Fruit fly (Drosophila melanogaster) whole organism, pupa: ENCODE results near the gene GstZ1.

Experiments used
- CG10348 ChIP-seq: fragments of 200-800 bp; sonication (Bioruptor generic); IDR thresholded peaks from 2 replicates; pipeline ENCODE4 v1.3.6; 2022; ENCODE audit warnings: missing biosample characterization, missing genetic modification characterization
- CG12605 ChIP-seq: fragments of 200-800 bp; sonication (Bioruptor generic); IDR thresholded peaks from 2 replicates; pipeline ENCODE4 v1.3.6; 2022; ENCODE audit warnings: missing biosample characterization, missing genetic modification characterization
- CG13204 ChIP-seq: fragments of 200-800 bp; sonication (Bioruptor generic); optimal IDR thresholded peaks from 2 replicates; lab custom pipeline; 2018; ENCODE audit warnings: missing biosample characterization, mild to moderate bottlenecking, missing genetic modification characterization, moderate library complexity
- CG14655 ChIP-seq: fragments of 200-800 bp; sonication (Bioruptor generic); optimal IDR thresholded peaks from 3 replicates; lab custom pipeline; 2017; ENCODE audit warnings: mild to moderate bottlenecking, missing biosample characterization, missing genetic modification reagents, missing genetic modification characterization
- CG15710 ChIP-seq: fragments of 200-800 bp; sonication (Bioruptor generic); optimal IDR thresholded peaks from 2 replicates; lab custom pipeline; 2018; ENCODE audit warnings: missing biosample characterization, mild to moderate bottlenecking, missing genetic modification characterization, moderate library complexity
- CG17806 ChIP-seq: fragments of 200-800 bp; sonication (Bioruptor generic); optimal IDR thresholded peaks from 2 replicates; lab custom pipeline; 2018; ENCODE audit warnings: missing biosample characterization, mild to moderate bottlenecking, missing genetic modification characterization, moderate library complexity
- CG32121 ChIP-seq: fragments of 200-800 bp; sonication (Bioruptor generic); IDR thresholded peaks from 2 replicates; pipeline ENCODE4 v1.3.6; 2022; ENCODE audit warnings: missing biosample characterization, missing genetic modification characterization
- CG34367 ChIP-seq: fragments of 200-800 bp; sonication (Bioruptor generic); optimal IDR thresholded peaks from 2 replicates; lab custom pipeline; 2018; ENCODE audit warnings: missing biosample characterization, mild to moderate bottlenecking, missing genetic modification characterization
- CG4496 ChIP-seq: fragments of 200-800 bp; sonication (Bioruptor generic); IDR thresholded peaks from 3 replicates; pipeline ENCODE4 v1.3.6; 2022; ENCODE audit warnings: missing biosample characterization, missing genetic modification characterization
- CG8159 ChIP-seq: fragments of 200-800 bp; sonication (Bioruptor generic); optimal IDR thresholded peaks from 3 replicates; lab custom pipeline; 2018; ENCODE audit warnings: missing biosample characterization, mild to moderate bottlenecking, missing genetic modification characterization, moderate library complexity
- CG8301 ChIP-seq: fragments of 200-800 bp; sonication (Bioruptor generic); optimal IDR thresholded peaks from 2 replicates; lab custom pipeline; 2018; ENCODE audit warnings: missing biosample characterization, mild to moderate bottlenecking, missing genetic modification characterization
- CG9948 ChIP-seq: fragments of 200-800 bp; sonication (Bioruptor generic); optimal IDR thresholded peaks from 2 replicates; lab custom pipeline; 2018; ENCODE audit warnings: missing biosample characterization, mild to moderate bottlenecking, missing genetic modification characterization, moderate library complexity
- D1 ChIP-seq: fragments of 200-800 bp; sonication (Bioruptor generic); optimal IDR thresholded peaks from 2 replicates; lab custom pipeline; 2018; ENCODE audit warnings: missing biosample characterization, mild to moderate bottlenecking, missing genetic modification characterization, moderate library complexity
- EcR ChIP-seq: fragments of 200-800 bp; sonication (Bioruptor generic); optimal IDR thresholded peaks from 3 replicates; lab custom pipeline; 2019; ENCODE audit warnings: missing biosample characterization, missing genetic modification characterization, mild to moderate bottlenecking, moderate library complexity, missing genetic modification reagents
- Ets98B ChIP-seq: fragments of 200-800 bp; sonication (Bioruptor generic); IDR thresholded peaks from 2 replicates; pipeline ENCODE4 v1.3.6; 2022; ENCODE audit warnings: missing biosample characterization, missing genetic modification characterization
- Pif1A ChIP-seq: fragments of 200-800 bp; sonication (Bioruptor generic); optimal IDR thresholded peaks from 3 replicates; lab custom pipeline; 2016; ENCODE audit warnings: missing biosample characterization, missing genetic modification characterization
- Pif1B ChIP-seq: fragments of 200-800 bp; sonication (Bioruptor generic); optimal IDR thresholded peaks from 3 replicates; lab custom pipeline; 2016; ENCODE audit warnings: missing biosample characterization, missing genetic modification characterization
- Snoo ChIP-seq: fragments of 200-800 bp; sonication (Bioruptor generic); optimal IDR thresholded peaks from 3 replicates; lab custom pipeline; 2017; ENCODE audit warnings: missing biosample characterization, mild to moderate bottlenecking, missing genetic modification characterization, inconsistent platforms
- fd96Ca ChIP-seq: fragments of 200-800 bp; sonication (Bioruptor generic); IDR thresholded peaks from 3 replicates; pipeline ENCODE4 v1.3.6; 2022; ENCODE audit warnings: missing biosample characterization, missing genetic modification characterization
- rn ChIP-seq: fragments of 200-800 bp; sonication (Bioruptor generic); IDR thresholded peaks from 2 replicates; pipeline ENCODE4 v1.3.6; 2022; ENCODE audit warnings: missing biosample characterization, missing genetic modification characterization

Gene GstZ1

dm6 chr3R:9491065-9491567, 34.8 kb upstream of the GstZ1 start:
- peak; percentile 58 for TF ChIP-seq CG13204
- TF ChIP-seq CG10348, result no peak

- TF ChIP-seq Snoo (no peak), CG13204 (no peak), CG8159 (no peak), CG15710 (tag; lab: Kevin White, UChicago) (no peak), D1 (no peak), Pif1A (GFP tag; lab: Kevin White, UChicago) (no peak), CG4496 (no peak), CG14655 (GFP tag; lab: Kevin White, UChicago) (no peak)
Observed at dm6 chr3R:9488493-9488892, 32.1 kb upstream of the GstZ1 start.

dm6 chr3R:9487961-9488360, 31.6 kb upstream of the GstZ1 start:
- TF ChIP-seq rn (GFP tag; lab: Robert Waterston, UW) (no peak), CG8159 (peak; percentile 8), CG8301 (tag; lab: Kevin White, UChicago) (no peak)

dm6 chr3R:9487561-9487960, 31.2 kb upstream of the GstZ1 start:
- no peak for TF ChIP-seq Ets98B (GFP tag; lab: Robert Waterston, UW)
- TF ChIP-seq CG4496, result no peak
- no peak for TF ChIP-seq CG17806 (tag; lab: Kevin White, UChicago)
- TF ChIP-seq CG14655 (GFP tag; lab: Kevin White, UChicago), result no peak
- no peak for TF ChIP-seq CG12605 (GFP tag; lab: Robert Waterston, UW)
- no peak for TF ChIP-seq Pif1B (GFP tag; lab: Kevin White, UChicago)
- no peak for TF ChIP-seq D1
- no peak for TF ChIP-seq CG34367 (tag; lab: Kevin White, UChicago)

- no peak for TF ChIP-seq Snoo
- peak; percentile 31; the same call in 1 of the 2 replicates for TF ChIP-seq CG12605 (GFP tag; lab: Robert Waterston, UW)
- TF ChIP-seq CG4496, result peak; percentile 78
- peak; percentile 32; the same call in 1 of the 2 replicates for TF ChIP-seq rn (GFP tag; lab: Robert Waterston, UW)
- TF ChIP-seq CG32121 (GFP tag; lab: Robert Waterston, UW), result peak; percentile 68; the same call in 1 of the 2 replicates
- peak; percentile 78 for TF ChIP-seq Ets98B (GFP tag; lab: Robert Waterston, UW)
- TF ChIP-seq fd96Ca (GFP tag; lab: Robert Waterston, UW), result peak; percentile 74
- TF ChIP-seq CG13204, result no peak
- TF ChIP-seq CG17806 (tag; lab: Kevin White, UChicago), result no peak
- peak; percentile 23 for TF ChIP-seq Pif1B (GFP tag; lab: Kevin White, UChicago)
- TF ChIP-seq CG14655 (GFP tag; lab: Kevin White, UChicago), result peak; percentile 71
- peak; percentile 54 for TF ChIP-seq CG8301 (tag; lab: Kevin White, UChicago)
- TF ChIP-seq CG9948 (tag; lab: Kevin White, UChicago), result no peak
- TF ChIP-seq CG8159, result no peak
Observed at dm6 chr3R:9480396-9480795, 24.1 kb upstream of the GstZ1 start.

dm6 chr3R:9468109-9468508, 11.8 kb upstream of the GstZ1 start:
- TF ChIP-seq CG8159 (no peak), D1 (no peak), fd96Ca (GFP tag; lab: Robert Waterston, UW) (no peak), CG13204 (no peak), CG4496 (no peak), rn (GFP tag; lab: Robert Waterston, UW) (no peak), CG15710 (tag; lab: Kevin White, UChicago) (no peak), CG34367 (tag; lab: Kevin White, UChicago) (no peak), Ets98B (GFP tag; lab: Robert Waterston, UW) (no peak), Snoo (no peak), Pif1B (GFP tag; lab: Kevin White, UChicago) (no peak), Pif1A (GFP tag; lab: Kevin White, UChicago) (no peak), CG32121 (GFP tag; lab: Robert Waterston, UW) (no peak)

- TF ChIP-seq CG15710 (tag; lab: Kevin White, UChicago) (no peak), fd96Ca (GFP tag; lab: Robert Waterston, UW) (no peak), Snoo (no peak), CG34367 (tag; lab: Kevin White, UChicago) (no peak), CG4496 (no peak), Pif1B (GFP tag; lab: Kevin White, UChicago) (no peak), CG8159 (no peak), CG17806 (tag; lab: Kevin White, UChicago) (no peak), Ets98B (GFP tag; lab: Robert Waterston, UW) (no peak), CG13204 (no peak), EcR (GFP tag; lab: Kevin White, UChicago) (no peak), Pif1A (GFP tag; lab: Kevin White, UChicago) (no peak), CG14655 (GFP tag; lab: Kevin White, UChicago) (no peak)
Observed at dm6 chr3R:9460488-9461150, 4.3 kb upstream of the GstZ1 start, which contains the start of gene GstZ2. GstZ2 (minus strand) TSS chr3R:9460652.
